Worm (Caenorhabditis elegans) whole organism, young adult: Measurements from ENCODE around the gene cbp-1.

Experiments used
- B0035.1 ChIP-seq: sonication (generic microtip); optimal IDR thresholded peaks from 2 replicates; lab custom pipeline; 2016; ENCODE audit warnings: missing genetic modification characterization, mild to moderate bottlenecking, missing compliant biosample characterization, missing genotype, missing genetic modification reagents
- F23B12.7 ChIP-seq: sonication (generic microtip); optimal IDR thresholded peaks from 2 replicates; lab custom pipeline; 2017; ENCODE audit warnings: missing genetic modification characterization, mild to moderate bottlenecking, missing compliant biosample characterization, antibody characterized with exemption, moderate library complexity; ENCODE audit not compliant: insufficient read depth
- F39B2.1 ChIP-seq: fragments of 200-800 bp; sonication (Bioruptor generic); IDR thresholded peaks from 2 replicates; pipeline ENCODE4 v1.3.6; 2022; ENCODE audit warnings: missing genetic modification reagents, missing genetic modification characterization, missing compliant biosample characterization
- F49E8.2 ChIP-seq: sonication (generic microtip); optimal IDR thresholded peaks from 3 replicates; lab custom pipeline; 2017; ENCODE audit warnings: missing genetic modification characterization, mild to moderate bottlenecking, missing compliant biosample characterization, antibody characterized with exemption, moderate library complexity; ENCODE audit not compliant: insufficient read depth
- F52B5.7 ChIP-seq: sonication (generic microtip); optimal IDR thresholded peaks from 2 replicates; lab custom pipeline; 2016; ENCODE audit warnings: mild to moderate bottlenecking, missing genetic modification characterization, missing compliant biosample characterization
- T07F8.4 ChIP-seq: sonication (generic microtip); optimal IDR thresholded peaks from 2 replicates; lab custom pipeline; 2016; ENCODE audit warnings: mild to moderate bottlenecking, missing genetic modification characterization, moderate library complexity, missing compliant biosample characterization
- Y56A3A.18 ChIP-seq: fragments of 200-800 bp; sonication (Bioruptor generic); IDR thresholded peaks from 2 replicates; pipeline ENCODE4 v1.3.6; 2022; ENCODE audit warnings: missing genetic modification reagents, missing genetic modification characterization, missing compliant biosample characterization
- Y95B8A.8 ChIP-seq: fragments of 200-800 bp; sonication (Bioruptor generic); IDR thresholded peaks from 2 replicates; pipeline ENCODE4 v1.3.6; 2022; ENCODE audit warnings: missing genetic modification reagents, missing genetic modification characterization, missing compliant biosample characterization
- ZK185.1 ChIP-seq: sonication (generic microtip); optimal IDR thresholded peaks from 2 replicates; lab custom pipeline; 2016; ENCODE audit warnings: mild to moderate bottlenecking, missing genetic modification characterization, missing compliant biosample characterization; ENCODE audit not compliant: poor library complexity, severe bottlenecking
- akir-1 ChIP-seq: fragments of 200-800 bp; sonication (Bioruptor generic); optimal IDR thresholded peaks from 2 replicates; lab custom pipeline; 2018; ENCODE audit warnings: mild to moderate bottlenecking, missing genetic modification characterization, moderate library complexity, missing compliant biosample characterization
- aptf-2 ChIP-seq: fragments of 200-800 bp; sonication (Bioruptor generic); conservative IDR thresholded peaks from 2 replicates; pipeline ENCODE4 v1.3.6; 2022; ENCODE audit warnings: missing genetic modification reagents, missing genetic modification characterization, missing compliant biosample characterization
- athp-1 ChIP-seq: sonication (generic microtip); optimal IDR thresholded peaks from 2 replicates; lab custom pipeline; 2017; ENCODE audit warnings: mild to moderate bottlenecking, missing genetic modification characterization, missing compliant biosample characterization
- attf-3 ChIP-seq: fragments of 200-800 bp; sonication (Bioruptor generic); conservative IDR thresholded peaks from 2 replicates; pipeline ENCODE4 v1.3.6; 2022; ENCODE audit warnings: missing genetic modification reagents, missing genetic modification characterization, missing compliant biosample characterization
- attf-6 ChIP-seq: fragments of 200-800 bp; sonication (Bioruptor generic); IDR thresholded peaks from 2 replicates; pipeline ENCODE4 v1.3.6; 2022; ENCODE audit warnings: missing genetic modification reagents, missing genetic modification characterization, missing compliant biosample characterization
- bed-1 ChIP-seq: fragments of 200-800 bp; sonication (Bioruptor generic); IDR thresholded peaks from 2 replicates; pipeline ENCODE4 v1.3.6; 2022; ENCODE audit warnings: missing genetic modification reagents, missing genetic modification characterization, missing compliant biosample characterization
- bed-2 ChIP-seq: fragments of 200-800 bp; sonication (Bioruptor generic); IDR thresholded peaks from 2 replicates; pipeline ENCODE4 v1.3.6; 2022; ENCODE audit warnings: missing genetic modification reagents, missing genetic modification characterization, missing compliant biosample characterization
- cebp-2 ChIP-seq: fragments of 200-800 bp; sonication (Bioruptor generic); IDR thresholded peaks from 2 replicates; pipeline ENCODE4 v1.3.6; 2022; ENCODE audit warnings: missing genetic modification characterization, missing compliant biosample characterization
- ceh-27 ChIP-seq: fragments of 200-800 bp; sonication (Bioruptor generic); optimal IDR thresholded peaks from 2 replicates; lab custom pipeline; 2018; ENCODE audit warnings: mild to moderate bottlenecking, missing genetic modification characterization, moderate library complexity, missing compliant biosample characterization
- dox-1 ChIP-seq: fragments of 200-800 bp; sonication (Bioruptor generic); IDR thresholded peaks from 2 replicates; pipeline ENCODE4 v1.3.6; 2022; ENCODE audit warnings: missing genetic modification reagents, missing genetic modification characterization, missing compliant biosample characterization
- egrh-3 ChIP-seq: fragments of 200-800 bp; sonication (Bioruptor generic); IDR thresholded peaks from 2 replicates; pipeline ENCODE4 v1.3.6; 2022; ENCODE audit warnings: missing genetic modification reagents, missing genetic modification characterization, missing compliant biosample characterization
- hlh-26 ChIP-seq: fragments of 200-800 bp; sonication (Bioruptor generic); conservative IDR thresholded peaks from 2 replicates; pipeline ENCODE4 v1.3.6; 2022; ENCODE audit warnings: missing genetic modification reagents, missing genetic modification characterization, missing compliant biosample characterization
- hmg-20 ChIP-seq: fragments of 200-800 bp; sonication (Bioruptor generic); IDR thresholded peaks from 2 replicates; pipeline ENCODE4 v1.3.6; 2022; ENCODE audit warnings: missing genetic modification reagents, missing genetic modification characterization, missing compliant biosample characterization
- lag-1 ChIP-seq: fragments of 200-800 bp; sonication (Bioruptor generic); IDR thresholded peaks from 2 replicates; pipeline ENCODE4 v1.3.6; 2022; ENCODE audit warnings: missing genetic modification reagents, missing genetic modification characterization, missing compliant biosample characterization
- lin-26 ChIP-seq: fragments of 200-800 bp; sonication (Bioruptor generic); IDR thresholded peaks from 2 replicates; pipeline ENCODE4 v1.3.6; 2022; ENCODE audit warnings: missing genetic modification reagents, missing genetic modification characterization, missing compliant biosample characterization
- lin-40 ChIP-seq: sonication (generic microtip); optimal IDR thresholded peaks from 2 replicates; lab custom pipeline; 2016; ENCODE audit warnings: missing genetic modification characterization, mild to moderate bottlenecking, missing compliant biosample characterization, missing genotype, missing genetic modification reagents
- lir-1 ChIP-seq: fragments of 200-800 bp; sonication (Bioruptor generic); conservative IDR thresholded peaks from 2 replicates; pipeline ENCODE4 v1.3.6; 2022; ENCODE audit warnings: missing genetic modification reagents, missing genetic modification characterization, missing compliant biosample characterization
- lsl-1 ChIP-seq: fragments of 200-800 bp; sonication (Bioruptor generic); optimal IDR thresholded peaks from 2 replicates; lab custom pipeline; 2018; ENCODE audit warnings: mild to moderate bottlenecking, missing genetic modification characterization, moderate library complexity, missing compliant biosample characterization
- madf-8 ChIP-seq: fragments of 200-800 bp; sonication (Bioruptor generic); conservative IDR thresholded peaks from 2 replicates; pipeline ENCODE4 v1.3.6; 2022; ENCODE audit warnings: missing genetic modification reagents, missing genetic modification characterization, missing compliant biosample characterization
- nfyb-1 ChIP-seq: fragments of 200-800 bp; sonication (Bioruptor generic); IDR thresholded peaks from 2 replicates; pipeline ENCODE4 v1.3.6; 2022; ENCODE audit warnings: missing genetic modification reagents, missing genetic modification characterization, missing compliant biosample characterization
- nhr-27 ChIP-seq: fragments of 200-800 bp; sonication (Bioruptor generic); optimal IDR thresholded peaks from 2 replicates; lab custom pipeline; 2018; ENCODE audit warnings: mild to moderate bottlenecking, missing genetic modification characterization, moderate library complexity, missing compliant biosample characterization
- nhr-90 ChIP-seq: sonication (generic microtip); optimal IDR thresholded peaks from 2 replicates; lab custom pipeline; 2016; ENCODE audit warnings: missing genotype, mild to moderate bottlenecking, missing genetic modification characterization, missing compliant biosample characterization
- pha-4 ChIP-seq: fragments of 150-350 bp; sonication (generic microtip); optimal IDR thresholded peaks from 2 replicates; lab custom pipeline; 2014; ENCODE audit warnings: missing biosample characterization, missing genetic modification reagents, missing genetic modification characterization
- rpc-1 ChIP-seq, 2 experiments: fragments of 150-350 bp in 1 of 2; sonication (generic microtip) in 1 of 2; optimal IDR thresholded peaks; 2 replicates each; lab custom pipeline; 2014 to 2018; ENCODE audit warnings: missing biosample characterization in 1 of 2, missing genetic modification characterization in 1 of 2, missing genetic modification reagents in 1 of 2, missing genotype in 1 of 2
- sdz-38 ChIP-seq: sonication (generic microtip); optimal IDR thresholded peaks from 2 replicates; lab custom pipeline; 2016; ENCODE audit warnings: missing genotype, missing genetic modification characterization, missing compliant biosample characterization
- snpc-4 ChIP-seq, 5 experiments: fragments of 150-350 bp in 1 of 5; sonication (generic microtip) in 4 of 5; optimal IDR thresholded peaks; 2 replicates each; lab custom pipeline; 2014 to 2018; ENCODE audit warnings: missing genetic modification characterization in 5 of 5, missing biosample characterization in 3 of 5, antibody characterized with exemption in 2 of 5, mild to moderate bottlenecking in 2 of 5, missing compliant biosample characterization in 2 of 5, missing genotype in 2 of 5, moderate library complexity in 2 of 5, missing genetic modification reagents in 1 of 5
- somi-1 ChIP-seq: fragments of 200-800 bp; sonication (Bioruptor generic); optimal IDR thresholded peaks from 2 replicates; lab custom pipeline; 2018; ENCODE audit warnings: mild to moderate bottlenecking, missing genetic modification characterization, missing compliant biosample characterization
- tbp1 ChIP-seq: fragments of 200-800 bp; sonication (Bioruptor generic); optimal IDR thresholded peaks from 2 replicates; lab custom pipeline; 2018; ENCODE audit warnings: mild to moderate bottlenecking, missing genetic modification characterization, missing compliant biosample characterization
- tbx-9 ChIP-seq: sonication (generic microtip); optimal IDR thresholded peaks from 2 replicates; lab custom pipeline; 2016; ENCODE audit warnings: borderline replicate concordance, missing genetic modification characterization, inconsistent platforms, missing compliant biosample characterization
- xnd-1 ChIP-seq: sonication (generic microtip); optimal IDR thresholded peaks from 2 replicates; lab custom pipeline; 2016; ENCODE audit warnings: missing genotype, missing genetic modification reagents, missing genetic modification characterization, missing compliant biosample characterization
- zfh-2 ChIP-seq: fragments of 200-800 bp; sonication (Bioruptor generic); conservative IDR thresholded peaks from 2 replicates; pipeline ENCODE4 v1.3.6; 2022; ENCODE audit warnings: missing genetic modification reagents, missing genetic modification characterization, missing compliant biosample characterization
- zim-3 ChIP-seq: sonication (generic microtip); optimal IDR thresholded peaks from 2 replicates; lab custom pipeline; 2017; ENCODE audit warnings: mild to moderate bottlenecking, missing genetic modification characterization, moderate library complexity, missing compliant biosample characterization
- ztf-18 ChIP-seq: sonication (generic microtip); optimal IDR thresholded peaks from 2 replicates; lab custom pipeline; 2016; ENCODE audit warnings: missing genotype, mild to moderate bottlenecking, missing genetic modification characterization, missing compliant biosample characterization
- ztf-25 ChIP-seq: fragments of 200-800 bp; sonication (Bioruptor generic); IDR thresholded peaks from 2 replicates; pipeline ENCODE4 v1.3.6; 2022; ENCODE audit warnings: missing genetic modification reagents, missing genetic modification characterization, missing compliant biosample characterization
- ztf-26 ChIP-seq: sonication (generic microtip); optimal IDR thresholded peaks from 2 replicates; lab custom pipeline; 2017; ENCODE audit warnings: missing genetic modification characterization, missing compliant biosample characterization
- ztf-28 ChIP-seq: fragments of 200-800 bp; sonication (Bioruptor generic); IDR thresholded peaks from 2 replicates; pipeline ENCODE4 v1.3.6; 2022; ENCODE audit warnings: missing genetic modification reagents, missing genetic modification characterization, missing compliant biosample characterization

cbp-1 gene

DNA sequence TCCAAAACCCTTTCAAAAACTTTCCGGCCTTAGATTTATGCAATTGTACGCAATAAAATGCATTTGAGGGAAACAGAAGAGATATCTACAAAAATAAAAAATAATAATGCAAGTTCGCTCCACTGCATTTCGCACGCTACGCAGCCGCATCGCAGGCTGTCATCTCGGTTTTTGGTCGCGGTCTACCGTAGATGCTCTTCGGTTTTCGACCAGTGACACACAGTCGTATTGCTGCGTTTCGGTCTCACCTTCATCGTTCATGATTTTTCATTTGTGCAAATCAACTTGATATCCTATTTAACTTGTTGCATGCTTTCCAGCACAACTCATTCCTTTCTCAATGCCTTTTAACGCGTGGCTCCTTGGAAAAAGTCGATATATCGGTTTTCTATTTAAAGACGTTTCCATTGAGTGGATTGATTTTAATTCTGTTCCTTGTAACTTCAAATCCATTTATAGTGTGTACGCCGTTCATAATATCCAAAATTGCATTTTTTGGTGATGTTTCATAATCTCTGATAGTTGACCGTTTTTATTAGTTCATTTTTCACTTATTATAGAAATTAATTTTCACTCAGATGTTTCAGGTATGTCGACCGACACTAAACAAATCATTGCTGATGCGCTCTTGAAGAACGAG is 14.5 kb downstream of the cbp-1 start, which contains the start of gene vha-1 (continued):
- TF ChIP-seq attf-6 (GFP tag; lab: Robert Waterston, UW) (no peak), Y56A3A.18 (no peak), ztf-26 (tag; lab: Kevin White, UChicago) (peak; percentile 67), lin-40 (peak; percentile 76), Y95B8A.8 (GFP tag; lab: Robert Waterston, UW) (no peak), bed-1 (no peak), egrh-3 (GFP tag; lab: Robert Waterston, UW) (peak; percentile 26; the same call in 1 of the 2 replicates), madf-8 (GFP tag; lab: Robert Waterston, UW) (no peak), F39B2.1 (no peak), ztf-28 (GFP tag; lab: Robert Waterston, UW) (no peak)

DNA sequence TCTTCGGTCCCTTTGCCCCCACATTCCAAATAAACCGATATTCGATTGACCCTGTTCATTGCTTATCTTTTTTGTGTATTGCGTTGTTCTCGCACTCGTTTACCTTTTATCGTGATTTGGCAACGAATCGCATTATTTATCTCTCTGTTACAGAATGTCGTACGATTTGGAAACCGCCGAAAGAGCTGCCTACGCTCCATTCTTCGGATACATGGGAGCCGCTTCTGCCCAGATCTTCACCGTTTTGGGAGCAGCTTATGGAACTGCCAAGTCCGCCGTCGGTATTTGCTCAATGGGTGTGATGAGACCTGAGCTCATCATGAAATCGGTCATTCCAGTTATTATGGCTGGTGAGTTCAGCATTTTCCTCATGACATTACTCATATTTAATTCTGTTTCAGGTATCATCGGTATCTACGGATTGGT is 15.7 kb downstream of the cbp-1 start, which contains the start of gene vha-2:
Gene vha-2, plus strand, starts transcription at position 154 of the 426 bp plus-strand sequence.
- TF ChIP-seq F52B5.7 (peak; percentile 53), zfh-2 (GFP tag; lab: Robert Waterston, UW) (peak; percentile 30; the same call in 1 of the 2 replicates), lag-1 (no peak), ztf-18 (no peak), ceh-27 (GFP tag; lab: Kevin White, UChicago) (no peak), pha-4 (tag; lab: Kevin White, UChicago) (no peak), hmg-20 (GFP tag; lab: Robert Waterston, UW) (no peak), nhr-90 (tag; lab: Kevin White, UChicago) (peak; percentile 43), zim-3 (tag; lab: Kevin White, UChicago) (no peak), ZK185.1 (tag; lab: Kevin White, UChicago) (peak; percentile 37), lir-1 (GFP tag; lab: Robert Waterston, UW) (no peak), rpc-1 (optimal IDR thresholded peaks at IDR 0.05; lab: Kevin White, UChicago) (no peak), rpc-1 (tag; optimal IDR thresholded peaks at IDR 0.05; lab: Kevin White, UChicago) (no peak), somi-1 (GFP tag; lab: Kevin White, UChicago) (no peak), T07F8.4 (no peak), ztf-25 (no peak), xnd-1 (no peak), sdz-38 (tag; lab: Kevin White, UChicago) (no peak), snpc-4 (GFP tag; optimal IDR thresholded peaks at IDR 0.05; lab: Kevin White, UChicago) (no peak), snpc-4 (tag; optimal IDR thresholded peaks at IDR 0.05; lab: Kevin White, UChicago) (peak in 1 of 4 experiments; percentile 29), tbp1 (GFP tag; lab: Kevin White, UChicago) (peak; percentile 31), lin-26 (GFP tag; lab: Robert Waterston, UW) (no peak), aptf-2 (no peak), akir-1 (GFP tag; lab: Kevin White, UChicago) (peak; percentile 30), athp-1 (peak; percentile 77), ztf-26 (tag; lab: Kevin White, UChicago) (peak; percentile 23), dox-1 (GFP tag; lab: Robert Waterston, UW) (peak; percentile 31), bed-2 (GFP tag; lab: Robert Waterston, UW) (no peak), F39B2.1 (no peak), nfyb-1 (peak; percentile 77), nhr-27 (tag; lab: Kevin White, UChicago) (no peak), hlh-26 (no peak), F49E8.2 (tag; lab: Kevin White, UChicago) (peak; percentile 54), attf-3 (no peak), F23B12.7 (no peak), cebp-2 (no peak), tbx-9 (tag; lab: Kevin White, UChicago) (no peak), B0035.1 (tag; lab: Kevin White, UChicago) (peak; percentile 55), lsl-1 (GFP tag; lab: Kevin White, UChicago) (no peak)
